Worm (Caenorhabditis elegans): ENCODE data around the gene srxa-19.

DNA sequence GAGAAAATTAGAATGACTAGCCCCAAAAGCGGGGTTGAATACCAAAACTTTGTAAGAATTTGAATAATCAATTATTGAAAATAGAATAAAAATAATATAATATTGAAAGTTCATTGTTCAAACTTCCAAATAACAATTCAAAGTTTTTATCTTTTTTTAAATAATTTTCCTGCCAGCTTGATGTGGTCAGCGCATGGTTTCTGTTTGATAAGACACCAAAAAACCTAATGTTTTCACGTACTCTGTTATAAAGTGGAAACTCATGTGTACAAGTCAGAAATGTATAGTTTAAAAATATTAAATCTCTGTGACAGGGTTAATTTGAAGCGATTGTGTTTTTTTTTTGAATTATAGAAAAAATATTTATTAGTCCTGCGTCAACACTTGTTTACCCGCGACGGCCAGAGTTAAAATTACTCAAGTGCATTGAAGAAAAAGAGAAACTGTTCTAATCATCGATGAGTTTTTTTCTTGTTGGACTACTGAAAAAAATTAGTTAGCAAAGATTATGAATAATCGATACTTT lies 17.7 kb downstream of the srxa-19 start, which contains the start of gene ugt-17:
- TF ChIP-seq him-1 (tag; optimal IDR thresholded peaks at IDR 0.05) = no peak
- TF ChIP-seq dao-5 (tag; optimal IDR thresholded peaks at IDR 0.05) = no peak
